Worm (Caenorhabditis elegans) whole organism, L4/young adult: ENCODE data around the gene got-2.2.

ENCODE experiments used
- W03F9.2 ChIP-seq: fragments of 150-350 bp; optimal IDR thresholded peaks from 2 replicates; lab custom pipeline; 2014; ENCODE audit warnings: missing biosample characterization, missing genetic modification characterization
- dao-5 ChIP-seq: sonication (generic microtip); optimal IDR thresholded peaks from 2 replicates; lab custom pipeline; 2016; ENCODE audit warnings: missing genotype, missing genetic modification characterization, moderate library complexity, missing compliant biosample characterization
- him-1 ChIP-seq: sonication (generic microtip); optimal IDR thresholded peaks from 2 replicates; lab custom pipeline; 2016; ENCODE audit warnings: missing genotype, missing genetic modification reagents, missing genetic modification characterization, missing compliant biosample characterization

DNA sequence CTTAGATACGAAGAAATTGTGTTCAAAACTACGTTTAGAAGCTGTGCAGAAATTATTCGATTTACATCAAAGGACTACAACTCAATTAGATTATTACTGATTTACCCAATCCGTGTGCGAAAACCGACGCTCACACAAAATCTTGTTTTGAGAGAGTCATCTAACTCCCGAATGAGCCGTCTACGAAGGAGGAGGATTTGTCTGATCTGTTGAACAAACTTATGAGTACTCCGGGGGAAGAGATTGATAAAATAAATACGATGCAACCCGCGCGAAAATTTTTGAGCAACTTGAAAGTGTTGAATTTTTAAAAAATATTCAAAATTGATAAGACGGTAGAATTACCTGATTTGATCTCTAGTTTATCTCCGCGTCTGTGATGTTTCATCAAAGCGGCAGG is 10.5 kb downstream of the got-2.2 start:
- no peak for TF ChIP-seq dao-5
- no peak for TF ChIP-seq him-1 (tag; lab: Kevin White, UChicago)
- no peak for TF ChIP-seq W03F9.2
